Worm (Caenorhabditis elegans): ENCODE measurements around the gene ZK742.4.

DNA sequence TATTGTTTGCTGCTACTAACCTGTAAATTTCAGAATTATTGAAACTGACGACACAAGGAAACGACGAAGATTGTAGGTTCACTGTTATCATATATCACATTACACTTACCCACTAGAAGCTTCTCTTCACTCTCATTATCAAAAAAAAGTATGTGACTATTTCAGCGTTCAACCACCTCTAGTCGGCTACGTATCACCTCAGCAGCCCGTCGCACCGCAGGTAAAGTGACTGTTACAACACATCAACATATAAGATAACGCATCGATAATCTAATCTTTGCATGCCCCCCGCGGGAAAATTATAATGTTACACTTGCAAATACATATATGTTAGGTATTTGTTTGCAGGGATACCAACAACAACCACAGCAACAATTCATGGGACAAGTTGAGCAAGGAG is 25.0 kb downstream of the ZK742.4 start:
- TF ChIP-seq nhr-28 (tag; optimal IDR thresholded peaks at IDR 0.05) (no peak), nhr-76 (tag; optimal IDR thresholded peaks at IDR 0.05) (no peak), snpc-4 (tag; optimal IDR thresholded peaks at IDR 0.05) (no peak), sox-4 (tag; optimal IDR thresholded peaks at IDR 0.05) (no peak), unc-62 (GFP tag; optimal IDR thresholded peaks at IDR 0.05) (no peak), ztf-4 (tag; optimal IDR thresholded peaks at IDR 0.05) (no peak), ces-1 (GFP tag; optimal IDR thresholded peaks at IDR 0.05) (no peak), nhr-12 (tag; optimal IDR thresholded peaks at IDR 0.05) (no peak)
